Fruit fly (Drosophila melanogaster) whole organism, wandering third instar larva: ENCODE measurements around the gene Glyp.

Experiments used
- Abd-B ChIP-seq: fragments of >200 bp; optimal IDR thresholded peaks from 2 replicates; lab custom pipeline; 2017; ENCODE audit warnings: missing biosample characterization, missing genetic modification characterization
- CG9705 ChIP-seq: fragments of 200-800 bp; sonication (Bioruptor generic); optimal IDR thresholded peaks from 2 replicates; lab custom pipeline; 2018; ENCODE audit warnings: missing biosample characterization, mild to moderate bottlenecking, missing genetic modification characterization
- CrebA ChIP-seq: fragments of 200-800 bp; sonication (Bioruptor generic); optimal IDR thresholded peaks from 2 replicates; lab custom pipeline; 2016; ENCODE audit warnings: missing biosample characterization, mild to moderate bottlenecking, missing genetic modification characterization, borderline replicate concordance
- Dfd ChIP-seq: fragments of >200 bp; optimal IDR thresholded peaks from 2 replicates; lab custom pipeline; 2017; ENCODE audit warnings: missing biosample characterization, missing genetic modification characterization
- HLH106 ChIP-seq: fragments of 200-800 bp; optimal IDR thresholded peaks from 3 replicates; lab custom pipeline; 2019; ENCODE audit warnings: missing biosample characterization, mild to moderate bottlenecking, missing genetic modification characterization, moderate library complexity
- Hnf4 ChIP-seq: fragments of 200-800 bp; sonication (Bioruptor generic); optimal IDR thresholded peaks from 2 replicates; lab custom pipeline; 2016; ENCODE audit warnings: missing biosample characterization, mild to moderate bottlenecking, missing genetic modification characterization
- Hr83 ChIP-seq: fragments of 200-300 bp; sonication (Bioruptor generic); optimal IDR thresholded peaks from 2 replicates; lab custom pipeline; 2016; ENCODE audit warnings: missing biosample characterization, mild to moderate bottlenecking, missing genetic modification characterization, moderate library complexity; ENCODE audit not compliant: poor library complexity, severe bottlenecking
- Mio ChIP-seq: sonication (Bioruptor generic); optimal IDR thresholded peaks from 2 replicates; lab custom pipeline; 2016; ENCODE audit warnings: missing biosample characterization, missing genetic modification characterization
- N ChIP-seq: fragments of >200 bp; optimal IDR thresholded peaks from 2 replicates; lab custom pipeline; 2018; ENCODE audit warnings: missing biosample characterization, missing external identifiers, missing genetic modification characterization
- Rel ChIP-seq, 2 experiments: fragments of 200-800 bp; sonication (Bioruptor generic) in 1 of 2; optimal IDR thresholded peaks; 2 replicates in 1 of 2; 3 replicates in 1 of 2; lab custom pipeline; 2016 to 2019; ENCODE audit warnings: mild to moderate bottlenecking in 2 of 2, missing biosample characterization in 2 of 2, missing genetic modification characterization in 2 of 2, moderate library complexity in 1 of 2
- Sp1 ChIP-seq: fragments of 200-800 bp; sonication (Bioruptor generic); optimal IDR thresholded peaks from 3 replicates; lab custom pipeline; 2019; ENCODE audit warnings: missing biosample characterization, mild to moderate bottlenecking, missing genetic modification characterization, moderate library complexity
- Vsx2 ChIP-seq: fragments of 200-300, 225-300 bp; sonication (Bioruptor generic); optimal IDR thresholded peaks from 2 replicates; lab custom pipeline; 2018; ENCODE audit warnings: missing biosample characterization, missing genetic modification characterization; ENCODE audit not compliant: partially characterized antibody
- br ChIP-seq: fragments of 200-800 bp; sonication (Bioruptor generic); optimal IDR thresholded peaks from 2 replicates; lab custom pipeline; 2016; ENCODE audit warnings: missing biosample characterization, missing genetic modification characterization
- brk ChIP-seq: fragments of 200-800 bp; sonication (Bioruptor generic); optimal IDR thresholded peaks from 2 replicates; lab custom pipeline; 2016; ENCODE audit warnings: missing biosample characterization, mild to moderate bottlenecking, missing genetic modification characterization
- dl ChIP-seq, 2 experiments: fragments of 175-275, 200-275 bp in 1 of 2; fragments of 200-275 bp in 1 of 2; sonication (Bioruptor generic); optimal IDR thresholded peaks; lab custom pipeline; 2018; ENCODE audit warnings: mild to moderate bottlenecking in 2 of 2, missing biosample characterization in 2 of 2, missing genetic modification characterization in 2 of 2, moderate library complexity in 2 of 2; ENCODE audit not compliant: partially characterized antibody in 2 of 2, insufficient read depth in 1 of 2
- dmrt93B ChIP-seq: fragments of 200-800 bp; sonication (Bioruptor generic); optimal IDR thresholded peaks from 2 replicates; lab custom pipeline; 2018; ENCODE audit warnings: missing biosample characterization, mild to moderate bottlenecking, missing genetic modification characterization
- dsf ChIP-seq: sonication (Bioruptor generic); optimal IDR thresholded peaks from 2 replicates; lab custom pipeline; 2016; ENCODE audit warnings: missing biosample characterization, missing genetic modification characterization, borderline replicate concordance
- ey ChIP-seq: fragments of 200-800 bp; sonication (Bioruptor generic); optimal IDR thresholded peaks from 2 replicates; lab custom pipeline; 2016; ENCODE audit warnings: missing biosample characterization, missing genetic modification characterization
- fru ChIP-seq: fragments of 200-800 bp; sonication (Bioruptor generic); optimal IDR thresholded peaks from 3 replicates; lab custom pipeline; 2016; ENCODE audit warnings: missing biosample characterization, mild to moderate bottlenecking, missing genetic modification characterization
- h ChIP-seq: fragments of 200-800 bp; sonication (Bioruptor generic); optimal IDR thresholded peaks from 3 replicates; lab custom pipeline; 2016; ENCODE audit warnings: missing biosample characterization, mild to moderate bottlenecking, missing genetic modification characterization
- jim ChIP-seq: fragments of 175-275, 200-325 bp; sonication (Bioruptor generic); optimal IDR thresholded peaks from 2 replicates; lab custom pipeline; 2016; ENCODE audit warnings: missing biosample characterization, mild to moderate bottlenecking, missing genetic modification characterization
- lola ChIP-seq: fragments of >200 bp; optimal IDR thresholded peaks from 2 replicates; lab custom pipeline; 2017; ENCODE audit warnings: missing biosample characterization, missing genetic modification characterization
- pan ChIP-seq: fragments of >200 bp; optimal IDR thresholded peaks from 2 replicates; lab custom pipeline; 2017
- psq ChIP-seq: fragments of 200-800 bp; sonication (Bioruptor generic); optimal IDR thresholded peaks from 3 replicates; lab custom pipeline; 2017; ENCODE audit warnings: missing biosample characterization, mild to moderate bottlenecking, missing genetic modification characterization, moderate library complexity
- rgr ChIP-seq: fragments of 200-800 bp; sonication (Bioruptor generic); optimal IDR thresholded peaks from 3 replicates; lab custom pipeline; 2016; ENCODE audit warnings: missing biosample characterization, mild to moderate bottlenecking, missing genetic modification characterization
- sage ChIP-seq: fragments of 200-800 bp; sonication (Bioruptor generic); optimal IDR thresholded peaks from 2 replicates; lab custom pipeline; 2016; ENCODE audit warnings: missing biosample characterization, mild to moderate bottlenecking, missing genetic modification characterization
- sv ChIP-seq: fragments of 200-800 bp; sonication (Bioruptor generic); optimal IDR thresholded peaks from 3 replicates; lab custom pipeline; 2016; ENCODE audit warnings: missing biosample characterization, missing genetic modification characterization
- tai ChIP-seq: sonication (Bioruptor generic); optimal IDR thresholded peaks from 2 replicates; lab custom pipeline; 2016; ENCODE audit warnings: missing biosample characterization, missing genetic modification characterization
- usp ChIP-seq: fragments of >200 bp; optimal IDR thresholded peaks from 2 replicates; lab custom pipeline; 2017; ENCODE audit warnings: missing biosample characterization, missing genetic modification characterization
- woc ChIP-seq: sonication (Bioruptor generic); optimal IDR thresholded peaks from 2 replicates; lab custom pipeline; 2016; ENCODE audit warnings: missing biosample characterization, mild to moderate bottlenecking, missing genetic modification characterization

The Glyp gene

DNA sequence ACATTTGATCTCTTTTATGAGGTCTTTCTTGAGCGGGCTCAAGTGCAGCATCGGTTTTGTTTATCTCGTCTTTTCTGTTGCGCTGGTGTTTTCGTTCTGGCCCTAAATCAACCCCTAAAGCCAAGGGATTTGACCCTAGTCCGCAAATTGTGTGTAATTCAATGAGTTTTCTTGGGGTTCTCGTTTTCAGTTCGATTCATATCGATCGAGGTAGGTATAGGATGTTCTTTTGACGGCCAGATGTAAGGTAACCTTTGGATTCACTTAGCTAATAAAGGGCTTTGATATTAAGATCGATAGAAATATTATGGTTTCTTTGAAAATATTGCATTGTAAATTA lies 34.6 kb downstream of the Glyp start:
- TF ChIP-seq Mio (no peak), dmrt93B (no peak), Vsx2 (GFP tag; lab: Kevin White, UChicago) (no peak), lola (no peak), dl (GFP tag; optimal IDR thresholded peaks at IDR 0.05; lab: Kevin White, UChicago; ENCODE audit: insufficient read depth in 1 of 2, partially characterized antibody in 2 of 2) (no peak), sage (no peak), h (GFP tag; lab: Kevin White, UChicago) (no peak)

DNA sequence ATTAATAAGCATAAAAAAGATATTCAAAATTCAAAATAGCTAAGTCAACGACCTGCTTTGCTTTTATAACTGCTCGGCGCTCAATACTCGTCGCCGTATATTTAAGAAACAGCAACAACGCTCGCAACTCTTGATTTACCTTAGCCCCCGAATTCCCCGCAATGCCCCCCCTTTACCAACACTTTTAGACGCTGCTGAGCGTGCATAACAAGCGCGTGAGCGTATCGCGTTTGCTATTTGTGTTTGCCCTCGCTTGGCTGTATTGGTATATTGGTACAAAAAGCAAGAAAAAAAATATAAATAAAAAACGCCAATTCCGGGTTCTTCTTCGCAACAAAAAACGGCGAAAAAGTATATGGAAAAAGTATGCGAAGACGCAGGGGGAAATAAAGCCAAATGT lies 35.3 kb downstream of the Glyp start:
- TF ChIP-seq Sp1 (GFP tag; lab: Kevin White, UChicago) (peak; percentile 34), lola (no peak), CG9705 (no peak), woc (no peak), Hnf4 (GFP tag; lab: Kevin White, UChicago) (peak; percentile 29), rgr (peak; percentile 23), Abd-B (GFP tag; lab: Kevin White, UChicago) (no peak), N (GFP tag; lab: Kevin White, UChicago) (no peak), br (GFP tag; lab: Kevin White, UChicago) (peak; percentile 23), fru (GFP tag; lab: Kevin White, UChicago) (no peak), Rel (GFP tag; optimal IDR thresholded peaks at IDR 0.05; lab: Kevin White, UChicago) (no peak), Rel (tag; optimal IDR thresholded peaks at IDR 0.05; lab: Kevin White, UChicago) (peak; percentile 59), h (GFP tag; lab: Kevin White, UChicago) (peak; percentile 47), CrebA (GFP tag; lab: Kevin White, UChicago) (peak; percentile 20)

DNA sequence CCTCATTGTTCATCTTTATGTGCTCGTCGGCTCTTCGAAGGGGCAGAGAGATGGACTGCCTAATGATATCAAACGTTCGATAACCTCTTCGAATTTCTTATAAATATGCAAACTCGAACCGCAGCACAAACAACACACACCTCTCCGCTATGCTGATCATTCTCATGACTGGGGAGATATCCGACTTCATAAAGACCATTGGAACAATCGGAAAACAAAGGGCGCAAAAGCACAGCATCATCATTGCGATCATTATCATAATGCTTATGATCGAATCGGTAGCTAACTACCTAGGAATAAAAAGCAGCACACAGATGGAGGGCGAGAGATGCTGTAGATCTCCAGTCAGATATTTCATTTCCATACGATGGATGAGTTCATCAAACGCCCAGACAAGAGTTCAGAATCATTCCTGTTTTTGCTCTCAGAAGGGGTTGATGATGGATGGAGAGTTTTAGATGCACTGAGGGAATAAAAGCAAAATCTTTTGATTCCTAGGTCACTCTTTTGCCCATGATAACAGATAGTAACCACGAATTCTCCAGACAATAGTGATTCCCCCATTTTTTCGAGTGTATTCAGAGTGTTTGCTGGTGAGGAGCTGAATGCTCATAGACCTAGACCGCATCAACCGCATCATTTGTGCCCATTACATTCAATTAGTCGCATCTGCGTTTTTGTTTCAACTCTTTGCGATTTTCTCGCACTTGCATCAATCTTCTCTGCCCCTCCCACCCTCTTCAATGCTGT lies 36.5 kb downstream of the Glyp start:
- no peak for TF ChIP-seq brk (GFP tag; lab: Kevin White, UChicago)
- TF ChIP-seq psq = peak; percentile 62
- TF ChIP-seq, all 38 proteins: peak for 1

DNA sequence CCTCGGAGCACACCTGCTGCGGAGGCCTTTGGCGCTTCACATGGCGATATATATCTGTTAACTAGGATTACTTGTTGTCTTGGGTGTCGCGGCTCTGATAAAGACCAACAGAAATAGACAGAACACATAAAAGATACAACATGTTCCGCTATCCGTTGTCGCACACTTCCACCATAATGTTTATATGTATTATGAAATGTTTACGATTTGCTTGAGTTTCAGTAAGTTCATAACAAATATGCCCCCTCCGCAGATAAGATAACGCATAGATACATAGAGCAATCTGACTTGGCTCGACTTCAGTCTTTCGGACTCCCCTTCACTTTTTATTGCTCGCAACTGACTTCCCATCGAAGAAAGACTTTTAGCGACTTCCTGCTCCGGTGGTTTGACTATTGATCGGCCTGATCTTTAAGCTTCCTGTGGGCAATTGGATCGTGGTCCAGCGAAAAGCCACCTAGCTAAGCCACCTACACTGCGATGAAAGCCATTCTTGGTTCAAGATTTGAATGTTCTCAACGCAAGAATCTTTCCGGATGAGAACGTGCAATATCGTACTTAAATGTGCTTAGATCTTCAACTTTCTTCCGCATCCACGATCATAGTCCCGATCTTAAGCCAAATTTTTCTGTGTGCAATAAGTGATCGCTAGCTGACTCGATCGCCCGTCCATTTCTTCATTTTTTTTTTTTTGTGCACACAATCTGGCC lies 37.7 kb downstream of the Glyp start:
- TF ChIP-seq N (GFP tag; lab: Kevin White, UChicago) = no peak
- peak; percentile 34 for TF ChIP-seq br (GFP tag; lab: Kevin White, UChicago)
- TF ChIP-seq tai (GFP tag; lab: Kevin White, UChicago) = no peak
- no peak for TF ChIP-seq CG9705
- TF ChIP-seq HLH106 = no peak
- TF ChIP-seq h (GFP tag; lab: Kevin White, UChicago) = peak; percentile 26
- TF ChIP-seq Mio = no peak
- TF ChIP-seq ey = no peak
- TF ChIP-seq Rel (GFP tag; optimal IDR thresholded peaks at IDR 0.05; lab: Kevin White, UChicago) = no peak
- TF ChIP-seq Rel (tag; optimal IDR thresholded peaks at IDR 0.05; lab: Kevin White, UChicago) = peak; percentile 4
- TF ChIP-seq jim = no peak
- TF ChIP-seq Hr83 (GFP tag; lab: Kevin White, UChicago) = peak; percentile 29
- TF ChIP-seq brk (GFP tag; lab: Kevin White, UChicago) = no peak
- TF ChIP-seq Abd-B (GFP tag; lab: Kevin White, UChicago) = no peak
- TF ChIP-seq pan (lab: Kevin White, UChicago) = no peak
- TF ChIP-seq psq = no peak
- TF ChIP-seq Dfd (GFP tag; lab: Kevin White, UChicago) = no peak
- no peak for TF ChIP-seq sv (GFP tag; lab: Kevin White, UChicago)

DNA sequence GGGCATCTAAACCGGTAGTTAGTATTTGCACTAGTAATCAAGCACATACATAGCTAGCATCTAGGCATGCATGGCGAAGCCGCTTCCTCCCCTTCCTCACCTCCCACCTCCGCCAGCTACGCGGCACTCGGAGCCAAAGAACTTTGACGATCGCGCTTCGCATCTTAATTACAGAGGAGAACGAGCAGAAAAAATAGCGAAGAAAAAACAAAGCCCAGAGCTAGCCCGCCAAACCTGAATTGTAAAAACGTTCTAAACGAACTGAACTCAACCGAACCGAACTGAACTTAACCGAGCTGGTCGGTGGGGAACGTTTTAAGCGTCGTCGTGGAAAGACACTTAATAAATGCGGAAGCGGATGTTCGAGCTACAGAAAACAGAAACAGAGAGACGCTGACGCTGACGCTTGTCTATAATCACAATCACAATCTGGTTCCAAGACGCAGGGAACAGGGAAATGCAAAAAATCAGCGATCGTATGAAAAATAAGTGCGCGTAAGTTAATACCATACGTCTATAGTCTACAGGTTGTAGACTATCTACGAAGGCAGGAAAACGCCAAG lies 38.4 kb downstream of the Glyp start:
- TF ChIP-seq usp (GFP tag; lab: Kevin White, UChicago) (no peak), tai (GFP tag; lab: Kevin White, UChicago) (no peak), Hr83 (GFP tag; lab: Kevin White, UChicago) (no peak), dsf (no peak), h (GFP tag; lab: Kevin White, UChicago) (no peak)
